Fruit fly (Drosophila melanogaster): ENCODE results near the gene CG4822.

DNA sequence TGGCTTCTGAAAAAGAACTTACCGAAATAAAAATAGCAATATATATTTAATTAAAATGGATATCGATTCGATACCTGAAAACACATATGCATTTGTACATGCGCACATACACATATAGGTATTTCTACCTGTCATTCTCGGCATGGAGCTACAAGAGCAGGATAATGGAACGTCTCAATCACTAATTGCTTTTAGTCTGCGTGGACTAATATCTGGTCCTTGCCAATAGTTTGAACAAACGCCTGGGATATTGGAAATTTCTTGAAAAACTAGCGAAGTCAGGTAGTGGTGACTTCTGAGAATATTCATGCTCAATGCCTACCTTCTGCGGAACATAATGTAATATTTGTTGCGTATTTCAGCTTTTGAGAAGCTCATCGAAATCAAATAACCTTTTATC lies 32.4 kb downstream of the CG4822 start:
- TF ChIP-seq Sin3A (optimal IDR thresholded peaks at IDR 0.05) = no peak
- no peak for TF ChIP-seq fru (optimal IDR thresholded peaks at IDR 0.05)
- no peak for TF ChIP-seq CG4282 (GFP tag; optimal IDR thresholded peaks at IDR 0.05)
- no peak for TF ChIP-seq salm (tag; optimal IDR thresholded peaks at IDR 0.05)
- no peak for TF ChIP-seq CG1602 (GFP tag; optimal IDR thresholded peaks at IDR 0.05)
- no peak for TF ChIP-seq lov (optimal IDR thresholded peaks at IDR 0.05)
- TF ChIP-seq lov (GFP tag; IDR thresholded peaks at IDR 0.05) = no peak

Data from whole organism, embryonic.